Fruit fly (Drosophila melanogaster) whole organism, embryonic: Measurements from ENCODE around the gene Lcp65Ag3.

ENCODE experiments used
- ATbp ChIP-seq: fragments of 200-800 bp; sonication (Bioruptor generic); optimal IDR thresholded peaks from 2 replicates; lab custom pipeline; 2017; ENCODE audit warnings: missing biosample characterization, mild to moderate bottlenecking, missing genetic modification characterization, missing genetic modification reagents
- Asciz ChIP-seq: fragments of 200-800 bp; sonication (Bioruptor generic); optimal IDR thresholded peaks from 2 replicates; lab custom pipeline; 2017; ENCODE audit warnings: missing biosample characterization, mild to moderate bottlenecking, missing genetic modification characterization, missing genetic modification reagents
- CG12219 ChIP-seq: fragments of 200-800 bp; sonication (Bioruptor generic); optimal IDR thresholded peaks from 3 replicates; lab custom pipeline; 2018; ENCODE audit warnings: missing biosample characterization, mild to moderate bottlenecking, missing genetic modification characterization
- CG13424 ChIP-seq: fragments of 200-800 bp; sonication (Bioruptor generic); optimal IDR thresholded peaks from 2 replicates; lab custom pipeline; 2019; ENCODE audit warnings: missing biosample characterization, mild to moderate bottlenecking, missing genetic modification characterization, moderate library complexity
- CG14050 ChIP-seq: fragments of 200-800 bp; sonication (Bioruptor generic); IDR thresholded peaks from 3 replicates; pipeline ENCODE4 v1.3.6; 2022; ENCODE audit warnings: missing biosample characterization, missing genetic modification characterization
- CG15269 ChIP-seq: fragments of 200-800 bp; sonication (Bioruptor generic); optimal IDR thresholded peaks from 2 replicates; lab custom pipeline; 2018; ENCODE audit warnings: missing biosample characterization, mild to moderate bottlenecking, missing genetic modification characterization, moderate library complexity
- CG15696 ChIP-seq: fragments of 200-800 bp; sonication (Bioruptor generic); optimal IDR thresholded peaks from 2 replicates; lab custom pipeline; 2019; ENCODE audit warnings: missing biosample characterization, mild to moderate bottlenecking, missing genetic modification characterization, moderate library complexity
- CG1603 ChIP-seq: fragments of 200-800 bp; sonication (Bioruptor generic); optimal IDR thresholded peaks from 2 replicates; lab custom pipeline; 2019; ENCODE audit warnings: missing biosample characterization, mild to moderate bottlenecking, missing genetic modification characterization, moderate library complexity
- CG17359 ChIP-seq: fragments of 200-800 bp; sonication (Bioruptor generic); optimal IDR thresholded peaks from 3 replicates; lab custom pipeline; 2018; ENCODE audit warnings: missing biosample characterization, mild to moderate bottlenecking, missing genetic modification characterization, moderate library complexity
- CG18619 ChIP-seq: fragments of 200-800 bp; sonication (Bioruptor generic); optimal IDR thresholded peaks from 3 replicates; lab custom pipeline; 2017; ENCODE audit warnings: missing biosample characterization, mild to moderate bottlenecking, missing genetic modification characterization
- CG2678 ChIP-seq: fragments of 200-800 bp; sonication (Bioruptor generic); optimal IDR thresholded peaks from 3 replicates; lab custom pipeline; 2019; ENCODE audit warnings: missing biosample characterization, mild to moderate bottlenecking, missing genetic modification characterization, moderate library complexity
- CG2875 ChIP-seq: fragments of 200-800 bp; sonication (Bioruptor generic); optimal IDR thresholded peaks from 2 replicates; lab custom pipeline; 2017; ENCODE audit warnings: missing biosample characterization, mild to moderate bottlenecking, missing genetic modification characterization, missing genetic modification reagents
- CG32532 ChIP-seq: fragments of 200-800 bp; sonication (Bioruptor generic); IDR thresholded peaks from 2 replicates; pipeline ENCODE4 v1.3.6; 2022; ENCODE audit warnings: missing biosample characterization, missing genetic modification characterization
- CG33213 ChIP-seq: fragments of 200-800 bp; sonication (Bioruptor generic); optimal IDR thresholded peaks from 3 replicates; lab custom pipeline; 2016; ENCODE audit warnings: missing biosample characterization, missing genetic modification characterization
- CG33557 ChIP-seq: fragments of 200-800 bp; sonication (Bioruptor generic); optimal IDR thresholded peaks from 2 replicates; lab custom pipeline; 2019; ENCODE audit warnings: missing biosample characterization, mild to moderate bottlenecking, missing genetic modification characterization, moderate library complexity
- CG3407 ChIP-seq: fragments of 200-800 bp; sonication (Bioruptor generic); optimal IDR thresholded peaks from 2 replicates; lab custom pipeline; 2018; ENCODE audit warnings: missing biosample characterization, mild to moderate bottlenecking, missing genetic modification characterization
- CG34422 ChIP-seq: fragments of 200-800 bp; sonication (Bioruptor generic); IDR thresholded peaks from 3 replicates; pipeline ENCODE4 v1.3.6; 2022; ENCODE audit warnings: missing biosample characterization, missing genetic modification characterization
- CG3995 ChIP-seq: fragments of 200-800 bp; sonication (Bioruptor generic); optimal IDR thresholded peaks from 3 replicates; lab custom pipeline; 2016; ENCODE audit warnings: missing biosample characterization, missing genetic modification characterization
- CG5180 ChIP-seq: fragments of 200-800 bp; sonication (Bioruptor generic); optimal IDR thresholded peaks from 3 replicates; lab custom pipeline; 2017; ENCODE audit warnings: missing biosample characterization, missing genetic modification characterization, mild to moderate bottlenecking, moderate library complexity, missing genetic modification reagents
- CG8290 ChIP-seq, 3 experiments: fragments of 200-800 bp; sonication (Bioruptor generic); optimal IDR thresholded peaks; 2 replicates each; lab custom pipeline; 2016 to 2019; ENCODE audit warnings: missing biosample characterization in 3 of 3, missing genetic modification characterization in 3 of 3, mild to moderate bottlenecking in 2 of 3, moderate library complexity in 1 of 3
- CoRest ChIP-seq: fragments of 200-800 bp; sonication (Bioruptor generic); optimal IDR thresholded peaks from 3 replicates; lab custom pipeline; 2018; ENCODE audit warnings: missing biosample characterization, mild to moderate bottlenecking, missing genetic modification characterization, moderate library complexity
- Fer1 ChIP-seq: fragments of 200-800 bp; sonication (Bioruptor generic); optimal IDR thresholded peaks from 2 replicates; lab custom pipeline; 2017; ENCODE audit warnings: missing biosample characterization, mild to moderate bottlenecking, missing genetic modification characterization
- Gsc ChIP-seq: fragments of 200-800 bp; sonication (Bioruptor generic); IDR thresholded peaks from 2 replicates; pipeline ENCODE4 v1.3.6; 2022; ENCODE audit warnings: missing biosample characterization, missing genetic modification characterization
- Jarid2 ChIP-seq: fragments of 200-800 bp; sonication (Bioruptor generic); optimal IDR thresholded peaks from 3 replicates; lab custom pipeline; 2017; ENCODE audit warnings: mild to moderate bottlenecking, missing biosample characterization, missing genetic modification reagents, missing genetic modification characterization
- MTF-1 ChIP-seq: fragments of 200-800 bp; sonication (Bioruptor generic); optimal IDR thresholded peaks from 2 replicates; lab custom pipeline; 2018; ENCODE audit warnings: missing biosample characterization, mild to moderate bottlenecking, missing genetic modification characterization, borderline replicate concordance
- Max ChIP-seq: fragments of 200-800 bp; sonication (Bioruptor generic); optimal IDR thresholded peaks from 2 replicates; lab custom pipeline; 2016; ENCODE audit warnings: missing biosample characterization, mild to moderate bottlenecking, missing genetic modification characterization
- Med ChIP-seq: fragments of 200-800 bp; sonication (Bioruptor generic); peaks from one replicate; lab custom pipeline; 2016; ENCODE audit warnings: missing biosample characterization, missing genetic modification characterization, mild to moderate bottlenecking, inconsistent platforms, moderate library complexity
- Mes4 ChIP-seq: fragments of 200-800 bp; sonication (Bioruptor generic); optimal IDR thresholded peaks from 2 replicates; lab custom pipeline; 2016; ENCODE audit warnings: missing biosample characterization, missing genetic modification characterization
- Ravus ChIP-seq: fragments of 200-800 bp; sonication (Bioruptor generic); IDR thresholded peaks from 2 replicates; pipeline ENCODE4 v1.3.6; 2022; ENCODE audit warnings: missing biosample characterization, missing genetic modification characterization
- Sox100B ChIP-seq: fragments of 200-800 bp; sonication (Bioruptor generic); optimal IDR thresholded peaks from 3 replicates; lab custom pipeline; 2018; ENCODE audit warnings: missing biosample characterization, mild to moderate bottlenecking, missing genetic modification characterization
- ab ChIP-seq: fragments of 200-800 bp; sonication (Bioruptor generic); optimal IDR thresholded peaks from 2 replicates; lab custom pipeline; 2016; ENCODE audit warnings: missing biosample characterization, missing genetic modification characterization
- bsh ChIP-seq, 2 experiments: fragments of 200-800 bp; sonication (Bioruptor generic); optimal IDR thresholded peaks; 2 replicates each; lab custom pipeline; 2017 to 2018; ENCODE audit warnings: mild to moderate bottlenecking in 2 of 2, missing biosample characterization in 2 of 2, missing genetic modification characterization in 2 of 2, moderate library complexity in 1 of 2
- caup ChIP-seq: fragments of 200-800 bp; sonication (Bioruptor generic); optimal IDR thresholded peaks from 3 replicates; lab custom pipeline; 2017; ENCODE audit warnings: missing biosample characterization, mild to moderate bottlenecking, missing genetic modification characterization, moderate library complexity; ENCODE audit not compliant: severe bottlenecking
- da ChIP-seq: fragments of 200-800 bp; sonication (Bioruptor generic); optimal IDR thresholded peaks from 2 replicates; lab custom pipeline; 2016; ENCODE audit warnings: missing biosample characterization, missing genetic modification characterization
- dimm ChIP-seq: fragments of 200-800 bp; sonication (Bioruptor generic); IDR thresholded peaks from 2 replicates; pipeline ENCODE4 v1.3.6; 2022; ENCODE audit warnings: missing biosample characterization, missing genetic modification characterization
- dmrt11E ChIP-seq: fragments of 200-800 bp; sonication (Bioruptor generic); optimal IDR thresholded peaks from 3 replicates; lab custom pipeline; 2018; ENCODE audit warnings: missing biosample characterization, mild to moderate bottlenecking, missing genetic modification characterization, moderate library complexity
- dmrt99B ChIP-seq: fragments of 200-800 bp; sonication (Bioruptor generic); optimal IDR thresholded peaks from 2 replicates; lab custom pipeline; 2018; ENCODE audit warnings: missing biosample characterization, mild to moderate bottlenecking, missing genetic modification characterization, moderate library complexity
- fd96Cb ChIP-seq: fragments of 200-800 bp; sonication (Bioruptor generic); optimal IDR thresholded peaks from 2 replicates; lab custom pipeline; 2018; ENCODE audit warnings: missing biosample characterization, mild to moderate bottlenecking, missing genetic modification characterization, moderate library complexity
- hkb ChIP-seq, 2 experiments: fragments of 200-800 bp in 1 of 2; fragments of >200 bp in 1 of 2; sonication (Bioruptor generic) in 1 of 2; IDR thresholded peaks in 1 of 2; optimal IDR thresholded peaks in 1 of 2; 2 replicates each; pipeline versions ENCODE4 v1.3.6 to Lab custom; 2017 to 2022; ENCODE audit warnings: missing biosample characterization in 1 of 2, missing genetic modification characterization in 1 of 2
- insv ChIP-seq, 2 experiments: fragments of 200-800 bp; sonication (Bioruptor generic); optimal IDR thresholded peaks; 3 replicates each; lab custom pipeline; 2016 to 2018; ENCODE audit warnings: missing biosample characterization in 2 of 2, missing genetic modification characterization in 2 of 2
- jing ChIP-seq: fragments of 200-800 bp; sonication (Bioruptor generic); optimal IDR thresholded peaks from 2 replicates; lab custom pipeline; 2018; ENCODE audit warnings: missing biosample characterization, mild to moderate bottlenecking, missing genetic modification characterization
- nerfin-1 ChIP-seq: fragments of 200-800 bp; sonication (Bioruptor generic); optimal IDR thresholded peaks from 3 replicates; lab custom pipeline; 2019; ENCODE audit warnings: missing biosample characterization, mild to moderate bottlenecking, missing genetic modification characterization, moderate library complexity
- odd ChIP-seq: fragments of 200-800 bp; sonication (Bioruptor generic); optimal IDR thresholded peaks from 2 replicates; lab custom pipeline; 2017; ENCODE audit warnings: missing biosample characterization, mild to moderate bottlenecking, missing genetic modification characterization
- slbo ChIP-seq: fragments of 200-800 bp; sonication (Bioruptor generic); IDR thresholded peaks from 2 replicates; pipeline ENCODE4 v1.3.6; 2022; ENCODE audit warnings: missing biosample characterization, missing genetic modification characterization
- sqz ChIP-seq: fragments of 200-800 bp; sonication (Bioruptor generic); optimal IDR thresholded peaks from 3 replicates; lab custom pipeline; 2018; ENCODE audit warnings: missing biosample characterization, mild to moderate bottlenecking, missing genetic modification characterization
- unpg ChIP-seq: fragments of 200-800 bp; sonication (Bioruptor generic); optimal IDR thresholded peaks from 3 replicates; lab custom pipeline; 2018; ENCODE audit warnings: missing biosample characterization, mild to moderate bottlenecking, missing genetic modification characterization, moderate library complexity
- vnd ChIP-seq: fragments of 200-800 bp; sonication (Bioruptor generic); IDR thresholded peaks from 3 replicates; pipeline ENCODE4 v1.3.6; 2022; ENCODE audit warnings: missing biosample characterization, missing genetic modification characterization; ENCODE audit not compliant: partially characterized antibody

Lcp65Ag3 gene

DNA sequence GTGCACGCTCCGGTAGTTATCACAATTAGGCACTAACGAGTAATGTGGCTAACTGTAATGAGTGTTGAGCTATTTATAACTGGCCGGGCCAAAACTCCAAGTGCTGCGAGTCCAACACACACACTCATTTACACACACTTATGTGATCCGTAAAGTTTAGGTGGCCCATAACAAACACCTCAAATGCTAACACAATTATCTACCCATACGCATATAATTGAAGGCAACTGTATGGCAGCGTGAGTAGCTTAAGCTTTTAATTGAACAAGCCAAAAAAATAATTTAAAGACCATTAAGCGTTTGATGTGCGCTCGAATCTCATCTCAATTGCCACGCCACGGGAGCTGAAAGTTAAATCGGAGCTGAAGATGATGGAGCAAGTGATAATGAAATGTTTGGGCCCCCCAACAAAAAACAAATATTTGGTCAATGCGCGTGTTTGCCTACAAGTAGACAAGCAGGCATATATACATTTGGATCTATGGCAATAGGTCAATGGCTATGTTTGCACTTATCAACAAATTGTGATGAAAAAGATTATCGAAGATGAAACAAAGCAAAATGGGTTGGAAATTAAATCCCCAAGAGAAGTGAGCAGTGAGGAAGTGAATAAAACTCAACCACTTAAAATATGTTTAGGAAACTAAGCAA, 9.3 kb upstream of the Lcp65Ag3 start, which contains the start of gene Cpr65Av:
Gene Cpr65Av (minus strand): TSS at position 51 of the 651 bp plus-strand sequence.
- no peak for TF ChIP-seq CG32532
- peak; percentile 62 for TF ChIP-seq ATbp (GFP tag; lab: Kevin White, UChicago)
- no peak for TF ChIP-seq nerfin-1
- no peak for TF ChIP-seq CG3995
- TF ChIP-seq Sox100B (GFP tag; lab: Kevin White, UChicago), result peak; percentile 38
- TF ChIP-seq MTF-1 (GFP tag; lab: Kevin White, UChicago), result peak; percentile 35
- peak; percentile 43 for TF ChIP-seq sqz
- no peak for TF ChIP-seq da
- TF ChIP-seq Fer1 (GFP tag; lab: Kevin White, UChicago), result peak; percentile 25
- TF ChIP-seq CG18619 (GFP tag; lab: Kevin White, UChicago), result peak; percentile 16
- no peak for TF ChIP-seq Mes4 (GFP tag; lab: Kevin White, UChicago)
- TF ChIP-seq slbo (GFP tag; lab: Robert Waterston, UW), result no peak
- peak; percentile 33 for TF ChIP-seq odd (GFP tag; lab: Kevin White, UChicago)
- no peak for TF ChIP-seq Max (GFP tag; lab: Kevin White, UChicago)
- TF ChIP-seq jing (GFP tag; lab: Kevin White, UChicago), result no peak
- peak; percentile 23 for TF ChIP-seq CG12219 (GFP tag; lab: Kevin White, UChicago)
- no peak for TF ChIP-seq insv (GFP tag; optimal IDR thresholded peaks at IDR 0.05; lab: Kevin White, UChicago)
- peak; percentile 37 for TF ChIP-seq CG2875 (GFP tag; lab: Kevin White, UChicago)
- no peak for TF ChIP-seq ab (GFP tag; lab: Kevin White, UChicago)
- no peak for TF ChIP-seq Jarid2 (GFP tag; lab: Kevin White, UChicago)
- peak; percentile 29; the same call in 1 of the 3 replicates for TF ChIP-seq CG14050 (GFP tag; lab: Robert Waterston, UW)
- peak; percentile 52 for TF ChIP-seq Med
- no peak for TF ChIP-seq Gsc (GFP tag; lab: Robert Waterston, UW)
- TF ChIP-seq bsh (GFP tag; optimal IDR thresholded peaks at IDR 0.05; lab: Kevin White, UChicago), result no peak
- TF ChIP-seq CG3407 (GFP tag; lab: Kevin White, UChicago), result peak; percentile 26
- TF ChIP-seq CG8290 (GFP tag; optimal IDR thresholded peaks at IDR 0.05; lab: Kevin White, UChicago), result no peak
- TF ChIP-seq CG8290 (tag; optimal IDR thresholded peaks at IDR 0.05; lab: Kevin White, UChicago), result peak in 1 of 2 experiments; percentile 40
- TF ChIP-seq CG2678 (tag; lab: Kevin White, UChicago), result peak; percentile 27
- TF ChIP-seq CG15269, result peak; percentile 10
- peak; percentile 33 for TF ChIP-seq Asciz
- TF ChIP-seq CG5180 (GFP tag; lab: Kevin White, UChicago), result peak; percentile 30
- TF ChIP-seq vnd, result no peak
- no peak for TF ChIP-seq CG33213 (GFP tag; lab: Kevin White, UChicago)
- TF ChIP-seq hkb (optimal IDR thresholded peaks at IDR 0.05; lab: Kevin White, UChicago), result no peak
- peak; percentile 28; the same call in 1 of the 2 replicates for TF ChIP-seq hkb (GFP tag; IDR thresholded peaks at IDR 0.05; lab: Robert Waterston, UW)
- peak; percentile 59 for TF ChIP-seq dmrt99B (tag; lab: Kevin White, UChicago)
- TF ChIP-seq CG1603 (tag; lab: Kevin White, UChicago), result peak; percentile 48
- peak; percentile 40 for TF ChIP-seq CG17359 (tag; lab: Kevin White, UChicago)
- TF ChIP-seq CG15696, result peak; percentile 13
- TF ChIP-seq CoRest (tag; lab: Kevin White, UChicago), result peak; percentile 7
- no peak for TF ChIP-seq fd96Cb (tag; lab: Kevin White, UChicago)
- peak; percentile 24 for TF ChIP-seq unpg (GFP tag; lab: Kevin White, UChicago)
- TF ChIP-seq CG34422 (GFP tag; lab: Robert Waterston, UW), result no peak
- no peak for TF ChIP-seq Ravus (GFP tag; lab: Robert Waterston, UW)
- no peak for TF ChIP-seq dimm (GFP tag; lab: Robert Waterston, UW)
- no peak for TF ChIP-seq caup (GFP tag; lab: Kevin White, UChicago)
- no peak for TF ChIP-seq CG33557 (GFP tag; lab: Kevin White, UChicago)
- no peak for TF ChIP-seq dmrt11E (tag; lab: Kevin White, UChicago)
- TF ChIP-seq CG13424 (tag; lab: Kevin White, UChicago), result peak; percentile 39
